Worm (Caenorhabditis elegans) whole organism, L1 larva: Measurements from ENCODE around the gene Y97E10C.1.

Experiments used
- ces-1 ChIP-seq: fragments of 150-350 bp; optimal IDR thresholded peaks from 2 replicates; lab custom pipeline; 2014; ENCODE audit warnings: missing biosample characterization, missing genetic modification reagents, missing genetic modification characterization
- fos-1 ChIP-seq: fragments of 150-350 bp; optimal IDR thresholded peaks from 2 replicates; lab custom pipeline; 2014; ENCODE audit warnings: missing biosample characterization, missing genetic modification characterization
- nhr-237 ChIP-seq: fragments of 150-350 bp; optimal IDR thresholded peaks from 2 replicates; lab custom pipeline; 2014; ENCODE audit warnings: missing biosample characterization, missing genetic modification characterization

DNA sequence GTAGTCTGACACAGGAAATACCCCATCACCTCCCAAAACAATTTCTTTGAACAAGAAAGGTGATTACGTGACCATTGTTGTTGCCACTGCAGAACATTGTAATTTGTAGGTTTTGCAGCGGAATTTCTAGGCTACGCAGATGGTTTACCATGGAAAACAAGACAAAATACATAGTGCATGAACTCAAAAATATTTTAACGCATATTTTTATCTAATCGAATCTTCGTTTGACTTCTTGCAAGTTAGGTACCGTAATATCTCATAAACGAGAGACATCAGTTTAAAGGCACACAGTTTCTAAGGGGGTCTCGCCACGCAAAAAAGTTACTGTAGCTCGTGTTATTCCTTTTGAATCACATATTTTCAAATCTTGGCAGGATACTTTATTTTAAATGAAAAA lies 50.3 kb downstream of the Y97E10C.1 start:
- no peak for TF ChIP-seq nhr-237 (tag; lab: Kevin White, UChicago)
- no peak for TF ChIP-seq fos-1 (tag; lab: Kevin White, UChicago)
- no peak for TF ChIP-seq ces-1
